Fruit fly (Drosophila melanogaster): Measurements from ENCODE around the gene lqf.

DNA sequence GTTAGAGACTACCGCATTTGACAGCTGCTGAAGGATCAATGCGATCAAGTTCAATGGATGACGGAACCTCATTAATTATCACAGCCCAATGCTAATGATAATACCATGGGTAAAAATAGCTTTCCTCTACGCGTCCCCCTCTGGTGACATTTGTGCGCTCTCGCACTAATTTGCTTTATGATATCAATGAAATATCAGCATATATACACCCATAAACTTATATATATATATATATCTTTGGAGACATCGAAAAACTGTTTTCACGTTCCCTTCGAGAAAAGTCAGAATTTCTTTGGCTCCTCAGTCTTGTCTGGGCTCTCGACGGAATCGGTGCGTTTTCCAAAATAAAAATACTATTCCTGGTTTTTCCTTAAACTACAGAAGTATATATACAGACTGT lies 33.7 kb downstream of the lqf start, which contains the start of gene frac:
- TF ChIP-seq CG8478 (optimal IDR thresholded peaks at IDR 0.05), result no peak
- no peak for TF ChIP-seq psq (optimal IDR thresholded peaks at IDR 0.05)
- no peak for TF ChIP-seq Dll (optimal IDR thresholded peaks at IDR 0.05)
- no peak for TF ChIP-seq usp (GFP tag; optimal IDR thresholded peaks at IDR 0.05)

Measured in whole organism.